Worm (Caenorhabditis elegans) whole organism, L2 larva: ENCODE measurements around the gene F28D1.6.

Source experiments
- R02D3.7 ChIP-seq: fragments of 150-350 bp; optimal IDR thresholded peaks from 2 replicates; lab custom pipeline; 2014; ENCODE audit warnings: missing biosample characterization, missing genetic modification characterization
- nhr-23 ChIP-seq: fragments of 150-350 bp; optimal IDR thresholded peaks from 2 replicates; lab custom pipeline; 2014; ENCODE audit warnings: missing biosample characterization, missing genetic modification reagents, missing genetic modification characterization
- nhr-237 ChIP-seq: fragments of 150-350 bp; optimal IDR thresholded peaks from 2 replicates; lab custom pipeline; 2014; ENCODE audit warnings: missing biosample characterization, missing genetic modification characterization
- skn-1 ChIP-seq: sonication (generic microtip); optimal IDR thresholded peaks from 2 replicates; lab custom pipeline; 2017; ENCODE audit warnings: missing biosample characterization, missing genetic modification characterization
- zag-1 ChIP-seq: fragments of 150-350 bp; optimal IDR thresholded peaks from 2 replicates; lab custom pipeline; 2014; ENCODE audit warnings: missing biosample characterization, missing genetic modification characterization

- TF ChIP-seq zag-1 (no peak), skn-1 (tag; lab: Kevin White, UChicago) (no peak), nhr-237 (no peak), R02D3.7 (tag; lab: Kevin White, UChicago) (no peak), nhr-23 (tag; lab: Kevin White, UChicago) (no peak)
Measured at ce11 chrIV:12335248-12335647, 49.7 kb downstream of the F28D1.6 start.
